Fruit fly (Drosophila melanogaster) whole organism, prepupa: ENCODE measurements around the gene CG8461.

ENCODE experiments used
- Blimp-1 ChIP-seq: fragments of 200-800 bp; sonication (Bioruptor generic); optimal IDR thresholded peaks from 3 replicates; lab custom pipeline; 2017; ENCODE audit warnings: missing biosample characterization, missing genetic modification characterization, mild to moderate bottlenecking, moderate library complexity, missing genetic modification reagents
- CG10631 ChIP-seq: fragments of 200-800 bp; sonication (Bioruptor generic); optimal IDR thresholded peaks from 2 replicates; lab custom pipeline; 2016; ENCODE audit warnings: missing biosample characterization, missing genetic modification characterization
- CG10669 ChIP-seq: fragments of 200-800 bp; sonication (Bioruptor generic); optimal IDR thresholded peaks from 3 replicates; lab custom pipeline; 2018; ENCODE audit warnings: missing biosample characterization, mild to moderate bottlenecking, missing genetic modification characterization, moderate library complexity
- CG11294 ChIP-seq: fragments of 200-800 bp; sonication (Bioruptor generic); IDR thresholded peaks from 2 replicates; pipeline ENCODE4 v1.3.6; 2022; ENCODE audit warnings: missing biosample characterization, missing genetic modification characterization
- CG11762 ChIP-seq: fragments of 200-800 bp; sonication (Bioruptor generic); optimal IDR thresholded peaks from 3 replicates; lab custom pipeline; 2016; ENCODE audit warnings: missing biosample characterization, missing genetic modification characterization; ENCODE audit not compliant: insufficient read depth
- CG11902 ChIP-seq: fragments of 200-800 bp; sonication (Bioruptor generic); optimal IDR thresholded peaks from 3 replicates; lab custom pipeline; 2016; ENCODE audit warnings: missing biosample characterization, missing genetic modification characterization
- CG1621 ChIP-seq: fragments of 200-800 bp; sonication (Bioruptor generic); optimal IDR thresholded peaks from 3 replicates; lab custom pipeline; 2018; ENCODE audit warnings: missing biosample characterization, mild to moderate bottlenecking, missing genetic modification characterization
- CG3032 ChIP-seq: fragments of 200-800 bp; optimal IDR thresholded peaks from 2 replicates; lab custom pipeline; 2019; ENCODE audit warnings: missing biosample characterization, mild to moderate bottlenecking, missing genetic modification characterization, moderate library complexity
- CG31627 ChIP-seq: fragments of 200-800 bp; sonication (Bioruptor generic); optimal IDR thresholded peaks from 3 replicates; lab custom pipeline; 2016; ENCODE audit warnings: missing biosample characterization, missing genetic modification characterization
- CG32006 ChIP-seq: fragments of 200-800 bp; sonication (Bioruptor generic); optimal IDR thresholded peaks from 3 replicates; lab custom pipeline; 2017; ENCODE audit warnings: missing biosample characterization, mild to moderate bottlenecking, missing genetic modification characterization
- CG34406 ChIP-seq: fragments of 200-800 bp; sonication (Bioruptor generic); optimal IDR thresholded peaks from 3 replicates; lab custom pipeline; 2016; ENCODE audit warnings: missing biosample characterization, missing genetic modification characterization
- CG4318 ChIP-seq: fragments of 200-800 bp; sonication (Bioruptor generic); optimal IDR thresholded peaks from 3 replicates; lab custom pipeline; 2017; ENCODE audit warnings: missing biosample characterization, mild to moderate bottlenecking, missing genetic modification characterization
- CG6163 ChIP-seq: fragments of 200-800 bp; sonication (Bioruptor generic); IDR thresholded peaks from 3 replicates; pipeline ENCODE4 v1.3.6; 2022; ENCODE audit warnings: missing biosample characterization, missing genetic modification characterization
- CG6276 ChIP-seq: fragments of 200-800 bp; sonication (Bioruptor generic); optimal IDR thresholded peaks from 2 replicates; lab custom pipeline; 2017; ENCODE audit warnings: missing biosample characterization, mild to moderate bottlenecking, missing genetic modification characterization
- CG6808 ChIP-seq: fragments of 200-800 bp; sonication (Bioruptor generic); optimal IDR thresholded peaks from 3 replicates; lab custom pipeline; 2017; ENCODE audit warnings: missing biosample characterization, missing genetic modification characterization, mild to moderate bottlenecking, moderate library complexity, missing genetic modification reagents
- CG6854 ChIP-seq: fragments of 200-800 bp; sonication (Bioruptor generic); optimal IDR thresholded peaks from 2 replicates; lab custom pipeline; 2017; ENCODE audit warnings: missing biosample characterization, mild to moderate bottlenecking, missing genetic modification characterization
- CG7368 ChIP-seq: fragments of 200-800 bp; sonication (Bioruptor generic); optimal IDR thresholded peaks from 3 replicates; lab custom pipeline; 2016; ENCODE audit warnings: missing biosample characterization, missing genetic modification characterization
- CG8119 ChIP-seq: fragments of 200-800 bp; sonication (Bioruptor generic); IDR thresholded peaks from 3 replicates; pipeline ENCODE4 v1.3.6; 2022; ENCODE audit warnings: missing biosample characterization, missing genetic modification characterization
- CG8319 ChIP-seq: fragments of 200-800 bp; sonication (Bioruptor generic); optimal IDR thresholded peaks from 3 replicates; lab custom pipeline; 2016; ENCODE audit warnings: missing biosample characterization, missing genetic modification characterization
- CG8632 ChIP-seq: fragments of 200-800 bp; sonication (Bioruptor generic); optimal IDR thresholded peaks from 3 replicates; lab custom pipeline; 2016; ENCODE audit warnings: missing biosample characterization, missing genetic modification characterization
- CG9139 ChIP-seq: fragments of 200-800 bp; sonication (Bioruptor generic); optimal IDR thresholded peaks from 3 replicates; lab custom pipeline; 2017; ENCODE audit warnings: missing biosample characterization, mild to moderate bottlenecking, missing genetic modification characterization
- Eip75B ChIP-seq: fragments of 200-800 bp; sonication (Bioruptor generic); optimal IDR thresholded peaks from 3 replicates; lab custom pipeline; 2016; ENCODE audit warnings: missing biosample characterization, missing genetic modification characterization
- Eip78C ChIP-seq: fragments of 200-800 bp; sonication (Bioruptor generic); peaks from one replicate; lab custom pipeline; 2016; ENCODE audit warnings: missing biosample characterization, missing genetic modification characterization
- Ets21C ChIP-seq: fragments of 200-800 bp; sonication (Bioruptor generic); optimal IDR thresholded peaks from 3 replicates; lab custom pipeline; 2016; ENCODE audit warnings: missing biosample characterization, missing genetic modification characterization
- Ets96B ChIP-seq: fragments of 200-800 bp; optimal IDR thresholded peaks from 2 replicates; lab custom pipeline; 2019; ENCODE audit warnings: missing biosample characterization, mild to moderate bottlenecking, missing genetic modification characterization, moderate library complexity
- Hr38 ChIP-seq: sonication (Bioruptor generic); optimal IDR thresholded peaks from 2 replicates; lab custom pipeline; 2016; ENCODE audit warnings: missing biosample characterization, missing genetic modification characterization
- Hr39 ChIP-seq: fragments of 200-800 bp; sonication (Bioruptor generic); optimal IDR thresholded peaks from 2 replicates; lab custom pipeline; 2016; ENCODE audit warnings: missing biosample characterization, missing genetic modification characterization
- Lpt ChIP-seq: fragments of 200-800 bp; sonication (Bioruptor generic); optimal IDR thresholded peaks from 3 replicates; lab custom pipeline; 2016; ENCODE audit warnings: missing biosample characterization, missing genetic modification characterization
- Met ChIP-seq: fragments of 200-800 bp; sonication (Bioruptor generic); optimal IDR thresholded peaks from 3 replicates; lab custom pipeline; 2016; ENCODE audit warnings: missing biosample characterization, missing genetic modification characterization
- OdsH ChIP-seq: fragments of 200-800 bp; sonication (Bioruptor generic); optimal IDR thresholded peaks from 3 replicates; lab custom pipeline; 2016; ENCODE audit warnings: missing biosample characterization, missing genetic modification characterization
- Smox ChIP-seq: fragments of 200-800 bp; sonication (Bioruptor generic); optimal IDR thresholded peaks from 3 replicates; lab custom pipeline; 2016; ENCODE audit warnings: missing biosample characterization, missing genetic modification characterization
- Sox102F ChIP-seq: fragments of 200-800 bp; sonication (Bioruptor generic); optimal IDR thresholded peaks from 2 replicates; lab custom pipeline; 2016; ENCODE audit warnings: missing biosample characterization, mild to moderate bottlenecking, missing genetic modification characterization
- Sox14 ChIP-seq: fragments of 200-800 bp; sonication (Bioruptor generic); optimal IDR thresholded peaks from 3 replicates; lab custom pipeline; 2016; ENCODE audit warnings: missing biosample characterization, missing genetic modification characterization
- Sox15 ChIP-seq: fragments of 200-800 bp; sonication (Bioruptor generic); optimal IDR thresholded peaks from 3 replicates; lab custom pipeline; 2016; ENCODE audit warnings: missing biosample characterization, missing genetic modification characterization
- achi ChIP-seq: fragments of 200-800 bp; sonication (Bioruptor generic); optimal IDR thresholded peaks from 3 replicates; lab custom pipeline; 2016; ENCODE audit warnings: missing biosample characterization, missing genetic modification characterization
- acj6 ChIP-seq: fragments of 200-800 bp; sonication (Bioruptor generic); optimal IDR thresholded peaks from 3 replicates; lab custom pipeline; 2016; ENCODE audit warnings: missing biosample characterization, missing genetic modification characterization
- dsx ChIP-seq: fragments of 200-800 bp; optimal IDR thresholded peaks from 3 replicates; lab custom pipeline; 2019; ENCODE audit warnings: missing biosample characterization, mild to moderate bottlenecking, missing genetic modification characterization, moderate library complexity; ENCODE audit not compliant: poor library complexity, severe bottlenecking
- eg ChIP-seq: fragments of 200-800 bp; sonication (Bioruptor generic); IDR thresholded peaks from 3 replicates; pipeline ENCODE4 v1.3.6; 2022; ENCODE audit warnings: missing biosample characterization, missing genetic modification characterization
- esn ChIP-seq: fragments of 200-800 bp; sonication (Bioruptor generic); optimal IDR thresholded peaks from 2 replicates; lab custom pipeline; 2016; ENCODE audit warnings: missing biosample characterization, mild to moderate bottlenecking, missing genetic modification characterization, moderate library complexity
- fd59A ChIP-seq: fragments of 200-800 bp; sonication (Bioruptor generic); optimal IDR thresholded peaks from 2 replicates; lab custom pipeline; 2017; ENCODE audit warnings: missing biosample characterization, mild to moderate bottlenecking, missing genetic modification characterization, missing genetic modification reagents
- fkh ChIP-seq: fragments of 200-800 bp; sonication (Bioruptor generic); optimal IDR thresholded peaks from 3 replicates; lab custom pipeline; 2017; ENCODE audit warnings: missing biosample characterization, mild to moderate bottlenecking, missing genetic modification characterization, moderate library complexity
- lz ChIP-seq: fragments of 200-800 bp; sonication (Bioruptor generic); optimal IDR thresholded peaks from 3 replicates; lab custom pipeline; 2016; ENCODE audit warnings: missing biosample characterization, missing genetic modification characterization
- net ChIP-seq: fragments of 200-800 bp; sonication (Bioruptor generic); optimal IDR thresholded peaks from 3 replicates; lab custom pipeline; 2016; ENCODE audit warnings: missing biosample characterization, missing genetic modification characterization
- spab ChIP-seq: fragments of 200-800 bp; sonication (Bioruptor generic); optimal IDR thresholded peaks from 2 replicates; lab custom pipeline; 2017; ENCODE audit warnings: missing biosample characterization, mild to moderate bottlenecking, missing genetic modification characterization, missing genetic modification reagents
- ss ChIP-seq, 2 experiments: fragments of 200-800 bp; sonication (Bioruptor generic); optimal IDR thresholded peaks; 2 replicates in 1 of 2; 3 replicates in 1 of 2; lab custom pipeline; 2017 to 2018; ENCODE audit warnings: mild to moderate bottlenecking in 2 of 2, missing biosample characterization in 2 of 2, missing genetic modification characterization in 2 of 2, moderate library complexity in 1 of 2
- svp ChIP-seq: fragments of 200-800 bp; sonication (Bioruptor generic); peaks from one replicate; lab custom pipeline; 2016; ENCODE audit warnings: missing biosample characterization, missing genetic modification characterization
- vri ChIP-seq: fragments of 200-800 bp; sonication (Bioruptor generic); optimal IDR thresholded peaks from 3 replicates; lab custom pipeline; 2016; ENCODE audit warnings: missing biosample characterization, mild to moderate bottlenecking, missing genetic modification characterization

Gene CG8461

dm6 chr3R:14496385-14496784, 17.1 kb downstream of the CG8461 start (continued):
- TF ChIP-seq CG31627 (GFP tag; lab: Kevin White, UChicago) (peak; percentile 44), ss (GFP tag; optimal IDR thresholded peaks at IDR 0.05; lab: Kevin White, UChicago) (no peak), OdsH (GFP tag; lab: Kevin White, UChicago) (peak; percentile 17), CG6163 (0 out of 3 replicates have a peak, but pooled peaks have one; percentile 42), fd59A (GFP tag; lab: Kevin White, UChicago) (no peak), eg (GFP tag; lab: Robert Waterston, UW) (0 out of 3 replicates have a peak, but pooled peaks have one; percentile 27), vri (GFP tag; lab: Kevin White, UChicago) (no peak), Ets96B (tag; lab: Kevin White, UChicago) (no peak), CG8632 (no peak), CG6854 (no peak), svp (GFP tag; lab: Kevin White, UChicago) (peak; percentile 76), CG6276 (GFP tag; lab: Kevin White, UChicago) (no peak), Sox102F (GFP tag; lab: Kevin White, UChicago) (peak; percentile 55), CG1621 (tag; lab: Kevin White, UChicago) (no peak), fkh (no peak), CG34406 (peak; percentile 36), CG32006 (GFP tag; lab: Kevin White, UChicago) (peak; percentile 24), Met (GFP tag; lab: Kevin White, UChicago) (peak; percentile 48), spab (GFP tag; lab: Kevin White, UChicago) (no peak), Eip75B (GFP tag; lab: Kevin White, UChicago) (peak; percentile 33), Hr38 (GFP tag; lab: Kevin White, UChicago) (no peak), Ets21C (GFP tag; lab: Kevin White, UChicago) (peak; percentile 16), Sox15 (GFP tag; lab: Kevin White, UChicago) (no peak), acj6 (GFP tag; lab: Kevin White, UChicago) (no peak), Eip78C (GFP tag; lab: Kevin White, UChicago) (peak; percentile 86), CG3032 (tag; lab: Kevin White, UChicago) (no peak), CG6808 (GFP tag; lab: Kevin White, UChicago) (no peak)

- no peak for TF ChIP-seq ss (GFP tag; optimal IDR thresholded peaks at IDR 0.05; lab: Kevin White, UChicago)
- no peak for TF ChIP-seq net (GFP tag; lab: Kevin White, UChicago)
- no peak for TF ChIP-seq CG8319 (GFP tag; lab: Kevin White, UChicago)
- TF ChIP-seq CG10631 (GFP tag; lab: Kevin White, UChicago), result no peak
- TF ChIP-seq CG31627 (GFP tag; lab: Kevin White, UChicago), result peak; percentile 49
- TF ChIP-seq achi, result no peak
- TF ChIP-seq eg (GFP tag; lab: Robert Waterston, UW), result no peak
- TF ChIP-seq CG1621 (tag; lab: Kevin White, UChicago), result no peak
- no peak for TF ChIP-seq vri (GFP tag; lab: Kevin White, UChicago)
- no peak for TF ChIP-seq CG9139 (GFP tag; lab: Kevin White, UChicago)
- no peak for TF ChIP-seq CG6163
- TF ChIP-seq Sox14 (GFP tag; lab: Kevin White, UChicago), result no peak
- TF ChIP-seq svp (GFP tag; lab: Kevin White, UChicago), result peak; percentile 81
- peak; percentile 52 for TF ChIP-seq Smox
- no peak for TF ChIP-seq dsx
- no peak for TF ChIP-seq CG7368 (GFP tag; lab: Kevin White, UChicago)
- no peak for TF ChIP-seq Hr38 (GFP tag; lab: Kevin White, UChicago)
- no peak for TF ChIP-seq CG10669
- no peak for TF ChIP-seq Eip75B (GFP tag; lab: Kevin White, UChicago)
- peak; percentile 48 for TF ChIP-seq Sox102F (GFP tag; lab: Kevin White, UChicago)
- peak; percentile 5 for TF ChIP-seq OdsH (GFP tag; lab: Kevin White, UChicago)
- TF ChIP-seq lz (GFP tag; lab: Kevin White, UChicago), result peak; percentile 48
- no peak for TF ChIP-seq CG11902 (GFP tag; lab: Kevin White, UChicago)
- TF ChIP-seq acj6 (GFP tag; lab: Kevin White, UChicago), result no peak
- TF ChIP-seq CG8632, result no peak
- no peak for TF ChIP-seq CG4318 (GFP tag; lab: Kevin White, UChicago)
- no peak for TF ChIP-seq CG6854
- TF ChIP-seq CG34406, result peak; percentile 33
- no peak for TF ChIP-seq CG11294 (GFP tag; lab: Robert Waterston, UW)
- TF ChIP-seq CG8119 (GFP tag; lab: Robert Waterston, UW), result no peak
- TF ChIP-seq CG11762 (GFP tag; lab: Kevin White, UChicago), result no peak
- peak; percentile 10 for TF ChIP-seq Blimp-1 (GFP tag; lab: Kevin White, UChicago)
- TF ChIP-seq Lpt (GFP tag; lab: Kevin White, UChicago), result no peak
- no peak for TF ChIP-seq CG6808 (GFP tag; lab: Kevin White, UChicago)
- no peak for TF ChIP-seq CG3032 (tag; lab: Kevin White, UChicago)
- TF ChIP-seq Hr39, result peak; percentile 37
- peak; percentile 59 for TF ChIP-seq esn (GFP tag; lab: Kevin White, UChicago)
Measured at dm6 chr3R:14493936-14494335, 19.5 kb downstream of the CG8461 start.
